Worm (Caenorhabditis elegans): ENCODE results near the gene D2062.5.
"Not testable (repeated sequence)": the region's sequence is repeated elsewhere in the genome, so short reads cannot be mapped to it uniquely, and the experiment has no call there.

D2062.5 gene

DNA sequence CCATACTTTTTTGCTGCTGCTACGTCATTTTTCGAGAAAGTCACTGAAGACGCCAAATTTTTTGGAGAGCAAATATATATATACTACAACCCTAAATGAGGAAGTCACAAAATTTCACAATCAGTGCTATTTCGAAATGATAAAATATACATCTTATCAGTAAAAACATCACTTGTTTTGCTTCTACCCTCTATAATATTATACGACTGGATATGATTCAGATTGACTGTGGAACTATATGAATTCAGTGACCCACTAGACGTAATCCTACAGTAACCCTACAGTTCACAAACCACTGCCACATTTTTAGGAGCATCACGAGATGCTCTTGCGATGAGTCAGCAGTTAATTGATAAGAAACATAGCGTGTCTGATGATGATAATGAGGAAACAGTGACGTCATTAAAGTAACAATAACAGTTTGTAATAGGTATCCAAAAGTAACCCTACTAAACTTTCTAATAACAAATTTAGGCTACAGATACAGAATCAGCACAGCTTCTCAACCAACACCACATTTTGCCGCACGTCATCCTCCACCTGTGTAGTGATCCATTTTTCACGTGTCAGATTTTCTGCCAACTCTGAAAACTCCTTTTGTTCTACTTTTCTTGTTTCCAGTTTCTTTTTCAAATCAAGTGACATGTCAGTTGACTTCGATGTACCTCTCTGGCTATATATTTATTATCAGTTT lies 35.6 kb upstream of the D2062.5 start, which contains the start of the genes F33H12.7 and sri-39:
F33H12.7 (minus strand) TSS at position 51 of the 694 bp plus-strand sequence.
sri-39 (plus strand) TSS at position 644 of the 694 bp plus-strand sequence.
- TF ChIP-seq sox-4 (tag; optimal IDR thresholded peaks at IDR 0.05) (no peak), lin-35 (GFP tag; optimal IDR thresholded peaks at IDR 0.05) (peak in 1 of 2 experiments; percentile 12), efl-1 (optimal IDR thresholded peaks at IDR 0.05) (no peak), efl-1 (GFP tag; optimal IDR thresholded peaks at IDR 0.05 in 1 of 2) (peak in 1 of 2 experiments; percentile 74), tlp-1 (tag; optimal IDR thresholded peaks at IDR 0.05) (no peak), jun-1 (tag; optimal IDR thresholded peaks at IDR 0.05) (peak; percentile 52), elt-2 (tag; optimal IDR thresholded peaks at IDR 0.05) (peak; percentile 96)

ce11 chrII:2600176-2600575 lies 22.4 kb upstream of the D2062.5 start, which contains the start of gene F33H12.1:
Gene F33H12.1, plus strand, starts transcription at chrII:2600476.
- not testable (repeated sequence) for TF ChIP-seq sup-37 (GFP tag; optimal IDR thresholded peaks at IDR 0.05); grh-1 (GFP tag; IDR thresholded peaks at IDR 0.05); mef-2 (tag; optimal IDR thresholded peaks at IDR 0.05)

DNA sequence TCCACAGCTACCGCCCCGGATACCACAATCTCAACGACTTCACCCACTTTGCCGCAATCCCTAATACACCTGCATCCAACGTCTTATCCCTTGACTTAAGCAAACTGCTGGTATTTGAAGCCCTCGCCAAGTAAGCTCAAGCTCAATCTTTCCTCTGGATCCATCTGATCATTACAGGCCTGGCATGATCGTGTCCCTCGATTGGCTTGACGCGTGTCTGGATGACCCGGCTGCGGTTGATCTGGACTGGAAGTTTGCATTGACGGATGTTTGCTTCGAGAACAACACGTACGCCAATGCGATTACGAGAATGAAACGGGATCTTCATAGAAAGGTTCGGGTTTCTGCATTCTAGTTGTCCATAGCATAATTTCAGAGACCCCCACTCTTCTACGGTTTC lies 21.6 kb upstream of the D2062.5 start:
- TF ChIP-seq rnt-1 (tag; optimal IDR thresholded peaks at IDR 0.05) (no peak), fkh-8 (tag; optimal IDR thresholded peaks at IDR 0.05) (no peak), elt-2 (tag; optimal IDR thresholded peaks at IDR 0.05) (no peak), fos-1 (tag; optimal IDR thresholded peaks at IDR 0.05) (no peak), egl-27 (tag; optimal IDR thresholded peaks at IDR 0.05) (no peak), nhr-11 (tag; optimal IDR thresholded peaks at IDR 0.05) (no peak), lin-14 (GFP tag; optimal IDR thresholded peaks at IDR 0.05) (no peak), ces-1 (GFP tag; optimal IDR thresholded peaks at IDR 0.05) (no peak), lin-39 (tag; optimal IDR thresholded peaks at IDR 0.05) (no peak), ceh-63 (GFP tag; optimal IDR thresholded peaks at IDR 0.05) (no peak), nhr-90 (tag; optimal IDR thresholded peaks at IDR 0.05; ENCODE audit: poor library complexity) (no peak), vab-15 (tag; optimal IDR thresholded peaks at IDR 0.05) (no peak), lin-35 (GFP tag; optimal IDR thresholded peaks at IDR 0.05) (no peak), unc-30 (tag; optimal IDR thresholded peaks at IDR 0.05) (no peak), tlp-1 (tag; optimal IDR thresholded peaks at IDR 0.05) (no peak), dsc-1 (tag; optimal IDR thresholded peaks at IDR 0.05) (no peak), snu-23 (GFP tag; optimal IDR thresholded peaks at IDR 0.05) (no peak)

DNA sequence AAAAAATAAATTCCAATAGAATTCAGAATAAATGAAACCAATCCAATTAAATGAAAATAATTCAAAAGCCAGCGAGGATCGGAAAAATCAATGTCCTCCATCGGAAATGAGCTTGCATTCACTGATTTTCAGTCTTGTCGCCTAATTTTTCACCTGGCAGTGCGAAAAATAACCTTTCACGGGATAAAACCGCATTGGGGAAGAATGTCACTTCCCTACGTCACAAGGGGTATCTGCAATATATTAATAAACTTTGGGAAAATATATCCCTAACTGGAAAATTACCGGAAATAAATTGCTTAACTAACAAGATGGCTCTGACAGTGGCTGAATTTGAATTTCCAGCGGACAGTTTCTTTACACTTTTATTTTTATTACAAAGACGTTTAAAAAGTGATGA lies 17.3 kb upstream of the D2062.5 start, which contains the start of gene sri-77:
sri-77 (minus strand) TSS at position 101 of the 400 bp plus-strand sequence.
- TF ChIP-seq efl-1 (optimal IDR thresholded peaks at IDR 0.05) (no peak), efl-1 (GFP tag; optimal IDR thresholded peaks at IDR 0.05 in 1 of 2) (peak in 1 of 2 experiments; percentile 8), unc-130 (tag; optimal IDR thresholded peaks at IDR 0.05) (no peak), sptf-1 (tag; optimal IDR thresholded peaks at IDR 0.05) (no peak)

- TF ChIP-seq C04F5.9 (tag; optimal IDR thresholded peaks at IDR 0.05) = no peak
- TF ChIP-seq unc-130 (tag; optimal IDR thresholded peaks at IDR 0.05) = no peak
- TF ChIP-seq jun-1 (tag; optimal IDR thresholded peaks at IDR 0.05) = peak; percentile 53
- no peak for TF ChIP-seq ets-5 (GFP tag; IDR thresholded peaks at IDR 0.05)
- no peak for TF ChIP-seq xbp-1 (tag; optimal IDR thresholded peaks at IDR 0.05)
- no peak for TF ChIP-seq lin-35 (GFP tag; optimal IDR thresholded peaks at IDR 0.05)
- TF ChIP-seq swsn-7 (tag; optimal IDR thresholded peaks at IDR 0.05) = no peak
- no peak for TF ChIP-seq pax-3 (tag; optimal IDR thresholded peaks at IDR 0.05)
- TF ChIP-seq elt-2 (tag; optimal IDR thresholded peaks at IDR 0.05) = peak; percentile 98
- TF ChIP-seq lin-39 (tag; optimal IDR thresholded peaks at IDR 0.05) = no peak
- no peak for TF ChIP-seq sup-37 (GFP tag; optimal IDR thresholded peaks at IDR 0.05)
- no peak for TF ChIP-seq Y116A8C.19 (tag; optimal IDR thresholded peaks at IDR 0.05; ENCODE audit: borderline replicate concordance)
- TF ChIP-seq alr-1 (tag; optimal IDR thresholded peaks at IDR 0.05; ENCODE audit: borderline replicate concordance) = no peak
- no peak for TF ChIP-seq lin-13 (GFP tag; optimal IDR thresholded peaks at IDR 0.05)
- TF ChIP-seq mep-1 (tag; optimal IDR thresholded peaks at IDR 0.05) = no peak
- no peak for TF ChIP-seq ztf-11 (tag; optimal IDR thresholded peaks at IDR 0.05)
These were observed 12.2 kb upstream of the D2062.5 start, which contains the start of gene sri-38 for ce11 chrII:2610202-2610912. Gene sri-38, plus strand, starts transcription at chrII:2610862.

Data from whole organism, L1 larva.